Worm (Caenorhabditis elegans): Measurements from ENCODE around the gene Y62E10A.23.

- TF ChIP-seq hlh-26 (GFP tag; conservative IDR thresholded peaks at IDR 0.05) = no peak
- no peak for TF ChIP-seq nfya-1 (tag; optimal IDR thresholded peaks at IDR 0.05; ENCODE audit: borderline replicate concordance, insufficient read depth)
- TF ChIP-seq him-1 (tag; optimal IDR thresholded peaks at IDR 0.05) = no peak
- TF ChIP-seq unc-62 (GFP tag; optimal IDR thresholded peaks at IDR 0.05) = no peak
- no peak for TF ChIP-seq snpc-1.1 (tag; optimal IDR thresholded peaks at IDR 0.05; ENCODE audit: insufficient read depth)
Measured at ce11 chrIV:13377716-13378115, 8.4 kb upstream of the Y62E10A.23 start, which contains the start of gene mau-8.

Measured in whole organism, young adult.